Worm (Caenorhabditis elegans): Measurements from ENCODE around the gene pph-1.

- TF ChIP-seq dao-5 (tag; optimal IDR thresholded peaks at IDR 0.05) (no peak), W03F9.2 (tag; optimal IDR thresholded peaks at IDR 0.05) (peak; percentile 32), him-1 (tag; optimal IDR thresholded peaks at IDR 0.05) (no peak)
These were observed 40.9 kb upstream of the pph-1 start, which contains the start of gene sqv-4 for ce11 chrV:10661417-10661945.
